Worm (Caenorhabditis elegans) whole organism, L3 larva: Measurements from ENCODE around the gene F21H7.12.

Source experiments
- R02D3.7 ChIP-seq: fragments of 150-350 bp; optimal IDR thresholded peaks from 2 replicates; lab custom pipeline; 2014; ENCODE audit warnings: missing biosample characterization, missing genetic modification characterization
- ZK546.5 ChIP-seq: sonication (generic microtip); optimal IDR thresholded peaks from 2 replicates; lab custom pipeline; 2017; ENCODE audit warnings: missing biosample characterization, missing genetic modification characterization
- aly-2 ChIP-seq: fragments of 150-350 bp; optimal IDR thresholded peaks from 2 replicates; lab custom pipeline; 2014; ENCODE audit warnings: missing biosample characterization, missing genetic modification characterization
- ama-1 ChIP-seq: fragments of 150-350 bp; optimal IDR thresholded peaks from 2 replicates; lab custom pipeline; 2018
- ceh-16 ChIP-seq: sonication (generic microtip); optimal IDR thresholded peaks from 2 replicates; lab custom pipeline; 2017; ENCODE audit warnings: missing biosample characterization, missing genetic modification characterization
- ceh-28 ChIP-seq: fragments of 150-350 bp; optimal IDR thresholded peaks from 2 replicates; lab custom pipeline; 2014; ENCODE audit warnings: missing biosample characterization, missing genetic modification reagents, missing genetic modification characterization
- ceh-82 ChIP-seq: fragments of 150-350 bp; optimal IDR thresholded peaks from 2 replicates; lab custom pipeline; 2014; ENCODE audit warnings: missing biosample characterization, missing genetic modification characterization
- daf-12 ChIP-seq: fragments of 150-350 bp; optimal IDR thresholded peaks from 2 replicates; lab custom pipeline; 2014; ENCODE audit warnings: missing biosample characterization, missing genetic modification reagents, missing genetic modification characterization
- egl-27 ChIP-seq: sonication (generic microtip); optimal IDR thresholded peaks from 4 replicates; lab custom pipeline; 2017; ENCODE audit warnings: missing biosample characterization, missing genetic modification reagents, missing genetic modification characterization
- elt-1 ChIP-seq: fragments of 150-350 bp; optimal IDR thresholded peaks from 2 replicates; lab custom pipeline; 2014; ENCODE audit warnings: missing biosample characterization, missing genetic modification characterization
- elt-2 ChIP-seq: sonication (generic microtip); optimal IDR thresholded peaks from 2 replicates; lab custom pipeline; 2016; ENCODE audit warnings: missing genetic modification reagents, mild to moderate bottlenecking, missing genetic modification characterization, missing compliant biosample characterization
- eor-1 ChIP-seq, 2 experiments: fragments of 150-350 bp; optimal IDR thresholded peaks; 2 replicates each; lab custom pipeline; 2014 to 2018; ENCODE audit warnings: missing biosample characterization in 2 of 2, missing genetic modification characterization in 2 of 2
- fkh-10 ChIP-seq: sonication (generic microtip); optimal IDR thresholded peaks from 2 replicates; lab custom pipeline; 2017; ENCODE audit warnings: missing biosample characterization, missing genetic modification reagents, missing genetic modification characterization
- fkh-2 ChIP-seq: fragments of 150-350 bp; optimal IDR thresholded peaks from 2 replicates; lab custom pipeline; 2014; ENCODE audit warnings: missing biosample characterization, missing genetic modification reagents, missing genetic modification characterization
- fos-1 ChIP-seq: fragments of 150-350 bp; optimal IDR thresholded peaks from 2 replicates; lab custom pipeline; 2014; ENCODE audit warnings: missing biosample characterization, missing genetic modification characterization
- jun-1 ChIP-seq: fragments of 150-350 bp; optimal IDR thresholded peaks from 2 replicates; lab custom pipeline; 2014; ENCODE audit warnings: missing biosample characterization, missing genetic modification reagents, missing genetic modification characterization
- lsy-12 ChIP-seq: sonication (generic microtip); optimal IDR thresholded peaks from 2 replicates; lab custom pipeline; 2016; ENCODE audit warnings: mild to moderate bottlenecking, missing genetic modification characterization, missing compliant biosample characterization
- mdl-1 ChIP-seq: fragments of 150-350 bp; optimal IDR thresholded peaks from 2 replicates; lab custom pipeline; 2014; ENCODE audit warnings: missing biosample characterization, missing genetic modification characterization
- mml-1 ChIP-seq: fragments of 150-350 bp; sonication (generic microtip); optimal IDR thresholded peaks from 3 replicates; lab custom pipeline; 2014; ENCODE audit warnings: missing biosample characterization, missing genetic modification characterization
- nfya-1 ChIP-seq: sonication (generic microtip); optimal IDR thresholded peaks from 2 replicates; lab custom pipeline; 2017; ENCODE audit warnings: missing genetic modification characterization, mild to moderate bottlenecking, missing compliant biosample characterization, antibody characterized with exemption, moderate library complexity; ENCODE audit not compliant: insufficient read depth
- nhr-11 ChIP-seq: fragments of 150-350 bp; optimal IDR thresholded peaks from 2 replicates; lab custom pipeline; 2014; ENCODE audit warnings: missing biosample characterization, missing genetic modification characterization
- nhr-12 ChIP-seq: fragments of 150-350 bp; optimal IDR thresholded peaks from 2 replicates; lab custom pipeline; 2014; ENCODE audit warnings: missing biosample characterization, missing genetic modification characterization
- nhr-23 ChIP-seq: fragments of 150-350 bp; optimal IDR thresholded peaks from 2 replicates; lab custom pipeline; 2014; ENCODE audit warnings: missing biosample characterization, missing genetic modification reagents, missing genetic modification characterization
- nhr-237 ChIP-seq: fragments of 150-350 bp; optimal IDR thresholded peaks from 2 replicates; lab custom pipeline; 2014; ENCODE audit warnings: missing biosample characterization, missing genetic modification characterization
- nhr-25 ChIP-seq: sonication (generic microtip); optimal IDR thresholded peaks from 2 replicates; lab custom pipeline; 2017; ENCODE audit warnings: missing biosample characterization, missing genetic modification characterization
- nhr-28 ChIP-seq: fragments of 150-350 bp; optimal IDR thresholded peaks from 2 replicates; lab custom pipeline; 2014; ENCODE audit warnings: missing biosample characterization, missing genetic modification characterization
- nhr-43 ChIP-seq: sonication (generic microtip); optimal IDR thresholded peaks from 2 replicates; lab custom pipeline; 2016; ENCODE audit warnings: mild to moderate bottlenecking, missing genetic modification characterization, missing compliant biosample characterization; ENCODE audit not compliant: poor library complexity, severe bottlenecking
- nhr-67 ChIP-seq: fragments of 150-350 bp; optimal IDR thresholded peaks from 2 replicates; lab custom pipeline; 2014; ENCODE audit warnings: missing biosample characterization, missing genetic modification characterization
- nhr-76 ChIP-seq: fragments of 150-350 bp; sonication (generic microtip); optimal IDR thresholded peaks from 5 replicates; lab custom pipeline; 2014; ENCODE audit warnings: missing biosample characterization, missing genetic modification characterization
- pha-4 ChIP-seq: fragments of 150-350 bp; optimal IDR thresholded peaks from 2 replicates; lab custom pipeline; 2014; ENCODE audit warnings: missing biosample characterization, missing genetic modification reagents, missing genetic modification characterization
- skn-1 ChIP-seq: fragments of 150-350 bp; optimal IDR thresholded peaks from 2 replicates; lab custom pipeline; 2014; ENCODE audit warnings: missing biosample characterization, missing genetic modification characterization
- snpc-4 ChIP-seq: fragments of 150-350 bp; optimal IDR thresholded peaks from 2 replicates; lab custom pipeline; 2014; ENCODE audit warnings: missing biosample characterization, missing genetic modification characterization
- tbx-2 ChIP-seq: sonication (generic microtip); optimal IDR thresholded peaks from 2 replicates; lab custom pipeline; 2016; ENCODE audit warnings: mild to moderate bottlenecking, missing genetic modification characterization, missing compliant biosample characterization
- unc-39 ChIP-seq: sonication (generic microtip); optimal IDR thresholded peaks from 4 replicates; lab custom pipeline; 2017; ENCODE audit warnings: missing biosample characterization, missing genetic modification characterization
- zag-1 ChIP-seq: fragments of 150-350 bp; optimal IDR thresholded peaks from 2 replicates; lab custom pipeline; 2014; ENCODE audit warnings: missing biosample characterization, missing genetic modification characterization
- ztf-11 ChIP-seq: fragments of 150-350 bp; optimal IDR thresholded peaks from 2 replicates; lab custom pipeline; 2014; ENCODE audit warnings: missing biosample characterization, missing genetic modification characterization
- ztf-4 ChIP-seq: fragments of 150-350 bp; optimal IDR thresholded peaks from 2 replicates; lab custom pipeline; 2014; ENCODE audit warnings: missing biosample characterization, missing genetic modification characterization

F21H7.12 gene

ce11 chrV:16202618-16203017 lies 27.3 kb upstream of the F21H7.12 start, which contains the start of gene F11A5.18:
TSS of gene F11A5.18 (plus strand) at chrV:16202918.
- no peak for TF ChIP-seq tbx-2 (tag; lab: Kevin White, UChicago)
- TF ChIP-seq nhr-67 (tag; lab: Kevin White, UChicago), result no peak
- no peak for TF ChIP-seq nhr-12 (tag; lab: Kevin White, UChicago)
- TF ChIP-seq nhr-25 (tag; lab: Kevin White, UChicago), result no peak
- TF ChIP-seq ceh-82 (tag; lab: Kevin White, UChicago), result no peak
- TF ChIP-seq nhr-76 (tag; lab: Kevin White, UChicago), result no peak
- TF ChIP-seq daf-12, result no peak
- no peak for TF ChIP-seq nhr-28 (tag; lab: Kevin White, UChicago)
- TF ChIP-seq unc-39, result no peak
- TF ChIP-seq ceh-28 (tag; lab: Kevin White, UChicago), result no peak
- no peak for TF ChIP-seq nfya-1 (tag; lab: Kevin White, UChicago)
- TF ChIP-seq fos-1 (tag; lab: Kevin White, UChicago), result no peak
- TF ChIP-seq egl-27 (tag; lab: Kevin White, UChicago), result no peak
- TF ChIP-seq nhr-237 (tag; lab: Kevin White, UChicago), result no peak
- no peak for TF ChIP-seq aly-2
- TF ChIP-seq snpc-4 (tag; lab: Kevin White, UChicago), result no peak

ce11 chrV:16204888-16205287 lies 25.1 kb upstream of the F21H7.12 start, which contains the start of gene irld-26:
TSS of gene irld-26 (plus strand) at chrV:16205188.
- TF ChIP-seq mdl-1, result no peak
- no peak for TF ChIP-seq ztf-11
- no peak for TF ChIP-seq lsy-12 (tag; lab: Kevin White, UChicago)
- no peak for TF ChIP-seq daf-12
- no peak for TF ChIP-seq ceh-28 (tag; lab: Kevin White, UChicago)
- no peak for TF ChIP-seq elt-2 (tag; lab: Kevin White, UChicago)
- TF ChIP-seq nhr-76 (tag; lab: Kevin White, UChicago), result no peak
- TF ChIP-seq R02D3.7 (tag; lab: Kevin White, UChicago), result no peak
- TF ChIP-seq mml-1 (tag; lab: Kevin White, UChicago), result no peak
- TF ChIP-seq ZK546.5 (tag; lab: Kevin White, UChicago), result no peak
- no peak for TF ChIP-seq nhr-12 (tag; lab: Kevin White, UChicago)
- TF ChIP-seq ceh-16 (tag; lab: Kevin White, UChicago), result no peak
- no peak for TF ChIP-seq elt-1 (tag; lab: Kevin White, UChicago)
- no peak for TF ChIP-seq egl-27 (tag; lab: Kevin White, UChicago)
- no peak for TF ChIP-seq ama-1
- TF ChIP-seq jun-1 (tag; lab: Kevin White, UChicago), result no peak

ce11 chrV:16209837-16210236 lies 20.1 kb upstream of the F21H7.12 start, which contains the start of gene oac-15:
TSS of gene oac-15 (minus strand) at chrV:16209937.
- TF ChIP-seq mml-1 (tag; lab: Kevin White, UChicago) (no peak), pha-4 (tag; lab: Kevin White, UChicago) (no peak), nhr-23 (tag; lab: Kevin White, UChicago) (no peak), ceh-16 (tag; lab: Kevin White, UChicago) (no peak), eor-1 (tag; optimal IDR thresholded peaks at IDR 0.05; lab: Kevin White, UChicago) (no peak), egl-27 (tag; lab: Kevin White, UChicago) (no peak), ZK546.5 (tag; lab: Kevin White, UChicago) (no peak), nhr-43 (tag; lab: Kevin White, UChicago) (no peak), zag-1 (tag; lab: Kevin White, UChicago) (no peak), fkh-2 (tag; lab: Kevin White, UChicago) (no peak), mdl-1 (no peak)

- no peak for TF ChIP-seq skn-1 (tag; lab: Kevin White, UChicago)
- no peak for TF ChIP-seq lsy-12 (tag; lab: Kevin White, UChicago)
- TF ChIP-seq R02D3.7 (tag; lab: Kevin White, UChicago), result no peak
- no peak for TF ChIP-seq elt-2 (tag; lab: Kevin White, UChicago)
- TF ChIP-seq pha-4 (tag; lab: Kevin White, UChicago), result no peak
- TF ChIP-seq eor-1 (tag; optimal IDR thresholded peaks at IDR 0.05; lab: Kevin White, UChicago), result no peak
- no peak for TF ChIP-seq ztf-4 (tag; lab: Kevin White, UChicago)
- TF ChIP-seq jun-1 (tag; lab: Kevin White, UChicago), result no peak
- TF ChIP-seq ZK546.5 (tag; lab: Kevin White, UChicago), result no peak
- TF ChIP-seq nhr-76 (tag; lab: Kevin White, UChicago), result no peak
- TF ChIP-seq mdl-1, result no peak
- TF ChIP-seq nhr-11 (tag; lab: Kevin White, UChicago), result no peak
- no peak for TF ChIP-seq nhr-28 (tag; lab: Kevin White, UChicago)
- no peak for TF ChIP-seq fkh-10 (GFP tag; lab: Kevin White, UChicago)
- TF ChIP-seq, all 47 proteins: peak for 0
These were observed 19.5 kb upstream of the F21H7.12 start, which contains the start of gene F11A5.16 for ce11 chrV:16210257-16211002. TSS of gene F11A5.16 (plus strand) at chrV:16210952.
